Worm (Caenorhabditis elegans): ENCODE data around the gene T24H10.4.

The T24H10.4 gene

ce11 chrII:9108905-9109551, at the start of gene T24H10.4:
TSS of gene T24H10.4 (plus strand) at chrII:9109534.
- TF ChIP-seq elt-3 (tag; optimal IDR thresholded peaks at IDR 0.05) = no peak
- TF ChIP-seq ces-1 (GFP tag; optimal IDR thresholded peaks at IDR 0.05) = peak; percentile 19

- peak; percentile 72 for TF ChIP-seq ceh-43 (GFP tag; optimal IDR thresholded peaks at IDR 0.05)
- TF ChIP-seq ceh-39 (tag; optimal IDR thresholded peaks at IDR 0.05) = no peak
- peak; percentile 45 for TF ChIP-seq elt-3 (tag; optimal IDR thresholded peaks at IDR 0.05)
- TF ChIP-seq cnd-1 (tag; optimal IDR thresholded peaks at IDR 0.05) = peak; percentile 86
- TF ChIP-seq sem-2 (GFP tag; optimal IDR thresholded peaks at IDR 0.05) = peak; percentile 37
- TF ChIP-seq mep-1 (tag; optimal IDR thresholded peaks at IDR 0.05) = peak; percentile 92
- peak; percentile 98 for TF ChIP-seq ham-2 (GFP tag; optimal IDR thresholded peaks at IDR 0.05)
- TF ChIP-seq lsy-2 (tag; optimal IDR thresholded peaks at IDR 0.05) = peak; percentile 72
- TF ChIP-seq ces-1 (GFP tag; optimal IDR thresholded peaks at IDR 0.05) = peak; percentile 56
- peak; percentile 89 for TF ChIP-seq drap-1 (GFP tag; optimal IDR thresholded peaks at IDR 0.05)
- TF ChIP-seq mab-5 (tag; optimal IDR thresholded peaks at IDR 0.05) = no peak
- TF ChIP-seq nhr-28 (tag; optimal IDR thresholded peaks at IDR 0.05) = no peak
- TF ChIP-seq ceh-83 (GFP tag; optimal IDR thresholded peaks at IDR 0.05) = peak; percentile 72
- peak; percentile 96 for TF ChIP-seq ztf-11 (tag; optimal IDR thresholded peaks at IDR 0.05)
- peak; percentile 93 for TF ChIP-seq unc-120 (tag; optimal IDR thresholded peaks at IDR 0.05; ENCODE audit: poor library complexity, severe bottlenecking)
- TF ChIP-seq tbx-8 (GFP tag; optimal IDR thresholded peaks at IDR 0.05) = peak; percentile 48
- TF ChIP-seq unc-39 (tag; optimal IDR thresholded peaks at IDR 0.05) = peak; percentile 76
- TF ChIP-seq lin-13 (tag; optimal IDR thresholded peaks at IDR 0.05) = peak; percentile 85
- TF ChIP-seq blmp-1 (tag; optimal IDR thresholded peaks at IDR 0.05) = no peak
- TF ChIP-seq nhr-12 (tag; optimal IDR thresholded peaks at IDR 0.05) = peak; percentile 60
- TF ChIP-seq flh-1 (GFP tag; optimal IDR thresholded peaks at IDR 0.05) = no peak
- TF ChIP-seq unc-62 (GFP tag; optimal IDR thresholded peaks at IDR 0.05) = peak; percentile 77
- no peak for TF ChIP-seq zip-8 (tag; optimal IDR thresholded peaks at IDR 0.05)
- peak; percentile 67 for TF ChIP-seq nhr-2 (tag; optimal IDR thresholded peaks at IDR 0.05)
- TF ChIP-seq hlh-1 (tag; optimal IDR thresholded peaks at IDR 0.05) = peak; percentile 97
- peak; percentile 93 for TF ChIP-seq pha-4 (tag; optimal IDR thresholded peaks at IDR 0.05)
- TF ChIP-seq nhr-76 (tag; optimal IDR thresholded peaks at IDR 0.05) = no peak
- TF ChIP-seq bed-3 (GFP tag; optimal IDR thresholded peaks at IDR 0.05) = no peak
- peak; percentile 88 for TF ChIP-seq sptf-1 (tag; optimal IDR thresholded peaks at IDR 0.05)
- peak; percentile 82 for TF ChIP-seq mls-2 (tag; optimal IDR thresholded peaks at IDR 0.05)
- peak; percentile 6 for TF ChIP-seq elt-1 (tag; optimal IDR thresholded peaks at IDR 0.05; ENCODE audit: borderline replicate concordance, insufficient read depth)
- peak; percentile 83 for TF ChIP-seq M03D4.4 (tag; optimal IDR thresholded peaks at IDR 0.05)
- TF ChIP-seq snpc-4 (tag; optimal IDR thresholded peaks at IDR 0.05) = no peak
- peak; percentile 1 for TF ChIP-seq lin-32 (GFP tag; optimal IDR thresholded peaks at IDR 0.05)
- peak; percentile 71 for TF ChIP-seq nhr-237 (tag; optimal IDR thresholded peaks at IDR 0.05)
These were observed 48.9 kb upstream of the T24H10.4 start for ce11 chrII:9060332-9060840.

- no peak for TF ChIP-seq unc-39 (tag; optimal IDR thresholded peaks at IDR 0.05)
- peak; percentile 13 for TF ChIP-seq lsy-2 (tag; optimal IDR thresholded peaks at IDR 0.05)
- no peak for TF ChIP-seq sem-2 (GFP tag; optimal IDR thresholded peaks at IDR 0.05)
- TF ChIP-seq nhr-2 (tag; optimal IDR thresholded peaks at IDR 0.05) = no peak
- TF ChIP-seq mep-1 (tag; optimal IDR thresholded peaks at IDR 0.05) = no peak
- peak; percentile 3 for TF ChIP-seq elt-1 (tag; optimal IDR thresholded peaks at IDR 0.05; ENCODE audit: borderline replicate concordance, insufficient read depth)
These were observed 48.2 kb upstream of the T24H10.4 start, which contains the start of gene T24B8.3 for ce11 chrII:9061099-9061498. TSS of gene T24B8.3 (minus strand) at chrII:9061137.

All from whole organism, mixed stage, embryonic.